Fruit fly (Drosophila melanogaster) S2 (cell line): ENCODE results near the gene eIF3l.

Experiments
- CG8478 ChIP-seq: fragments of >200 bp; optimal IDR thresholded peaks from 2 replicates; lab custom pipeline; 2018
- CTCF ChIP-seq, 2 experiments: fragments of >200 bp; optimal IDR thresholded peaks; 2 replicates each; lab custom pipeline; 2018

eIF3l gene

dm6 chr3L:12139232-12139698 is 6.6 kb downstream of the eIF3l start:
- TF ChIP-seq CTCF (optimal IDR thresholded peaks at IDR 0.05; lab: Kevin White, UChicago), result no peak
- TF ChIP-seq CG8478 (lab: Kevin White, UChicago), result no peak

DNA sequence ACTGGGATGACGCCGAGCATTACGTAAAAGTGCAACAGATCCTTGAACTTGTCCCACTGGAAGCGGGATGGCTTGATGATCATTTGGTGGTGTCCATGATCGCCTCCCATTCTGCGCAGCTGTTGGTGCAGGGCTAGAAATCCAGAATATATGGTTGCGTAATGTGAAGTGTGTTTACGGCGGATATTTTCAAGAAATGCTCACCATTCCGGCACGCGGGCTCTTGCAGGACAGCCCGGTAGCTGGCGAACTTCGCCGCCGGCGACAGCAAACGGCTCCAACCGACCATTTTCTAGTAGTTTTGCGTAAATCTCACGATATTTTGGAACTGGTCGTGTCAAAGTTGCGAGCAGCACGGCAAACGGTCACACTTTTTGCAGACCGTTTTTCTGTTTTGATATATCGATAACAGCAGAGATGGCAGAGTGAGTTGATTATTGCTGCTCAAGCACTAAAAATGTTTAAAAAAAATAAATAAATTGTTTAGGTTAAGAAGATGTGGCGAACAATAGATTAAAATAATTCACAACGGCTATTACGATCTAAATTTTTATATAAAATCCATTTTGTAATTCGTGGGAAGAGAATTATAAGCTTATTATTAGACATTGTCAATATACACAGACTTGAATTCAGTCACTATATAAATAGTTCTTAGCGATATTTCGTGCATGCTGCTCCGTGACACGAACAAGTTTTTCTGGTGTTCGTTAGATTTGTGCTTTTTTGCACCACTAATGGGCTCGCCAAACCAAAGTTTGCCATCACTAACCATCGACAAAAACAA is 7.6 kb downstream of the eIF3l start, which contains the start of the genes ND-SGDH and RhoGAP68F:
Gene ND-SGDH, minus strand, starts transcription at position 472 of the 787 bp plus-strand sequence.
Gene RhoGAP68F, plus strand, starts transcription at position 756 of the 787 bp plus-strand sequence.
- no peak for TF ChIP-seq CTCF (optimal IDR thresholded peaks at IDR 0.05; lab: Kevin White, UChicago)
- TF ChIP-seq CG8478 (lab: Kevin White, UChicago), result no peak

- TF ChIP-seq CG8478 (lab: Kevin White, UChicago), result no peak
- TF ChIP-seq CTCF (optimal IDR thresholded peaks at IDR 0.05; lab: Kevin White, UChicago), result no peak
Measured at dm6 chr3L:12136630-12137029, 9.3 kb downstream of the eIF3l start, which contains the start of the genes CG5645 and Atg12. TSS of gene CG5645 (minus strand) at chr3L:12136706. TSS of gene Atg12 (plus strand) at chr3L:12136967.

- TF ChIP-seq CTCF (optimal IDR thresholded peaks at IDR 0.05; lab: Kevin White, UChicago) (peak in 1 of 2 experiments; percentile 7), CG8478 (lab: Kevin White, UChicago) (no peak)
Measured at dm6 chr3L:12131918-12132317, 14.0 kb downstream of the eIF3l start, which contains the start of gene DEF8. TSS of gene DEF8 (plus strand) at chr3L:12132146.

DNA sequence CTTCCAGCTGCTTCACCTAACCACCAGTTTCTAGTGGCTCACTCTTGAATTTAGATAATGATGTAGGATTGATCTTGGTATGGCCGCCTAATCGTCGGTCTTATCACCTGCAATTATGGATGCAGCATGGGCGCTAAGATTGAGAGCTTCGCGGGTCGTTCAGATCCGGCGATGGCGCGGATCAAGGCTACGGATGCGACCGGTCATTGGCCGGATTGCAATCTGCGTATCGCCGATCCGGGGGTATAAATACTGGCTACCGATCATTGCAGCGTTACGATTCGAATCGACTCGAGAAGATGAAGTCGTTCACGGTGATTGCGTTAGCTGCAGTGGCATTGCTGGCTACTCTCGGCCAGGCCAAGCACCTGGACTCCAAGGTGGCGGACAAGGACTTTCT is 16.8 kb downstream of the eIF3l start, which contains the start of gene Lsp2:
Gene Lsp2, plus strand, starts transcription at position 283 of the 400 bp plus-strand sequence.
- TF ChIP-seq CTCF (optimal IDR thresholded peaks at IDR 0.05; lab: Kevin White, UChicago) (no peak), CG8478 (lab: Kevin White, UChicago) (no peak)

DNA sequence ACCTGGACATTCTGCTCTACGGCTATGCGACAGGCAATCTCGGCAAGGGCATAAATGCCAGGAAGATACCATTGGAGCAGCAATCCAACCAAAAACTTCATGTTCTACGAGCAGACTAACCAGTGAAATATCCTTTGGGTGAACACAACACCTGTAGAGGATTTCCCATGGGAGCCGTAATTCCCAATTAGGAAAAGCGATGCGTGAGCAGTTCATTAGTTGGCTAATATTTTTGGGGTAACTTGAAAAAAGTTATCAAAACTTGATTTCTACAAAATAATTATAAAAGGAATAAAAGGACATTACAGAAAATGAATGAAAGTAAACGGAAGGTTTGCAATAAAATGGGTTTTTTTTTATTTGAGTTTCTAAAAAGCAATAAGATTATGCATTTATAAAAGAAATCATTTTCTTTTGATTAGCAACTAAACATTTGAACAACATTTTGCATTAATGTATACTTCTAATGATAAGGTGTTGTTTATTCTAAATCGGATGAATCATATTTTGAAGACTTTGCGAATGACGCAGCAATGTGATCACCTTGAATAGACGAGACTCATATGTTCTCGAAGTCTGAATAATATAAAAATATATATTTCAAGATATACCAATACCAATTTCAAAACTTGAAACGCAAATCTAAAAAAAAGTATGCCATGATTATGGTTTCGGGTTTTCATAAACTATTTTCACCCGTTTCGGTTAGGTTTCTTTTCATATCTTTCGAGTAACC is 18.4 kb downstream of the eIF3l start, which contains the start of the genes Ir68b and CG34241:
Gene Ir68b, minus strand, starts transcription at position 101 of the 736 bp plus-strand sequence.
Gene CG34241, plus strand, starts transcription at position 686 of the 736 bp plus-strand sequence.
- no peak for TF ChIP-seq CTCF (optimal IDR thresholded peaks at IDR 0.05; lab: Kevin White, UChicago)
- no peak for TF ChIP-seq CG8478 (lab: Kevin White, UChicago)

dm6 chr3L:12124975-12125374 is 20.9 kb downstream of the eIF3l start, which contains the start of gene yps:
TSS of gene yps (minus strand) at chr3L:12125150.
- TF ChIP-seq CG8478 (lab: Kevin White, UChicago) (no peak), CTCF (optimal IDR thresholded peaks at IDR 0.05; lab: Kevin White, UChicago) (peak in 1 of 2 experiments; percentile 48)

DNA sequence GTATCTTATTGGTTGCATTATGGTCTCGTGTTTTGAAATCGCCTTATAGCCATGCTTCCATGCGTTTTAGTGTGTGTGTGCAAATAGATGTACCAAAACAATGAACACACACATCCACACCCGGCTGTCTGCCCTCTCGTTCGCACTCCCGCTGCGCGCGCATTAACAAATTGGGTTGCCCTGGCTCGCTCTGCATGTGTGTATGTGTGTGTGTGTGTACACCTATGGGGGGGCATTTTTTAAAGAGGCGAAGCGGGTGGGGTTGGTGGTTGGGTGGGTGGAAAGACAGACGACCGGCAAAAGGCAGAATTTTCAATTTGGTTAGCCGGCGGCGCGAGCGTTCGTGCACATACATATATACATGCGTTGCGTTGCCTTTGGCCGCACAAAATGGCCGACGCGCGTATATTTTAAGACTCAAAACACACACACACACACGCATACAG is 21.7 kb downstream of the eIF3l start:
- TF ChIP-seq CG8478 (lab: Kevin White, UChicago) (no peak), CTCF (optimal IDR thresholded peaks at IDR 0.05; lab: Kevin White, UChicago) (no peak)

DNA sequence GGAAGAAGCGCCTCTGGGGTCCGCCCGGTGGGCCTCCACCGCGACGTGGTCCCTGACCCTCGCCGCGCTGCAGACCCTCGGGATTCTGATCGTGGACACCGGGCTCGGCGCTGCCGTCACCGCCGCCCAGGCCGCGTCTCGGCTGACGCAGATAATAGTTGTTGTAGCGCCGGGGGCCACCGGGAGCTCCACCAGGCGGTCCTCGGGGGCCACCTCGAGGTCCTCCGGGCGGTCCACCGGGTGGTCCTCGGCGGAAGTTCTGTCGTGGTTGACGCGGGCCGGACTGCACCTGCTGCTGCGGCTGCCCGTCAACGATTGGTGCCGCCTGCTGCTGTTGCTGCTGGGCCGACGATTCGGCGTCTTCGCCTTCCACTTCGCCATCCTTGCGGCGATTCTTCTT is 23.0 kb downstream of the eIF3l start:
- TF ChIP-seq CTCF (optimal IDR thresholded peaks at IDR 0.05; lab: Kevin White, UChicago) (no peak), CG8478 (lab: Kevin White, UChicago) (no peak)

dm6 chr3L:12119875-12120485 is 25.9 kb downstream of the eIF3l start, which contains the start of gene CG11560:
TSS of gene CG11560 (plus strand) at chr3L:12120019.
- TF ChIP-seq CG8478 (lab: Kevin White, UChicago) (no peak), CTCF (optimal IDR thresholded peaks at IDR 0.05; lab: Kevin White, UChicago) (no peak)

DNA sequence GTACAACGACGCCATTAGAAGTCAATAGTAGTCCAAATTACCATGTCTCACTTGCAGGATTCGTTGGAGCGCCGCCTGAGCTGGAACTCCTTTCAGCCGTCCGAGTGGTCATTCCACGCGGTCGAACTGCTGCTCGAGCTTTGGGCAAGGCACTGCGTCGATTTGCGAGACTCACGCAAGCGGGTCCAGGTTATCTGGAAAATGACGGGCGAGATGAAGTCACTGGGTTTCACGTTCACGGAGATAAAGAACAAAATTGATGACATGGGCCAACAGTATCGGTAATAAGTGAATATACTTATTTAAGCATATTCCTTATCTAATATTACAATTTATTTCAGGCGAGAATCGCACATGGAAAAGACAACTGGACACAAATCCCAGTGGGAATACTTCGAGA is 27.3 kb downstream of the eIF3l start:
- no peak for TF ChIP-seq CG8478 (lab: Kevin White, UChicago)
- no peak for TF ChIP-seq CTCF (optimal IDR thresholded peaks at IDR 0.05; lab: Kevin White, UChicago)

DNA sequence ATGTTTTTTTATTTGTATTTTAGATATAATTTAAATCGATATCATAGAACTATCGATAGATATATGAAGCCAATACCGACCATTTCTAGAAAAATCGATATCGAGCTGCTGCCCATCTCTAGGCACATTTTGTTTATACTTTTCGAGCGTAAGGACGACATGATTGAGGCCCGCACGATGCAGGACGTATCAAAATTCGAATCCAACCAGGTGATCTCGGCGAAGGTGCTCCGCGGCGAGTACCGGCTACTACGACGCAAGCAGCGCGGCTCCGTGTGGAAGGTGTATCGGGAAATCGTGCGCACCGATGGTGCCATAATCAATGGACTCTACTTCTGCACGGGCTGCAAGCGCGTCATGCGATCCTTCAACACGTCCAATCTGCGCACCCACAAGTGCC is 27.7 kb downstream of the eIF3l start, which contains the start of gene ssp:
Gene ssp, plus strand, starts transcription at position 102 of the 400 bp plus-strand sequence.
- no peak for TF ChIP-seq CG8478 (lab: Kevin White, UChicago)
- no peak for TF ChIP-seq CTCF (optimal IDR thresholded peaks at IDR 0.05; lab: Kevin White, UChicago)

- TF ChIP-seq CTCF (optimal IDR thresholded peaks at IDR 0.05; lab: Kevin White, UChicago), result no peak
- TF ChIP-seq CG8478 (lab: Kevin White, UChicago), result no peak
Measured at dm6 chr3L:12115966-12116735, 29.7 kb downstream of the eIF3l start, which contains the start of gene vers. TSS of gene vers (plus strand) at chr3L:12116101.
